Fruit fly (Drosophila melanogaster) whole organism, prepupa: ENCODE measurements around the gene Saysd1.

Experiments
- CG11294 ChIP-seq: fragments of 200-800 bp; sonication (Bioruptor generic); IDR thresholded peaks from 2 replicates; pipeline ENCODE4 v1.3.6; 2022; ENCODE audit warnings: missing biosample characterization, missing genetic modification characterization
- CG1621 ChIP-seq: fragments of 200-800 bp; sonication (Bioruptor generic); optimal IDR thresholded peaks from 3 replicates; lab custom pipeline; 2018; ENCODE audit warnings: missing biosample characterization, mild to moderate bottlenecking, missing genetic modification characterization
- CG34406 ChIP-seq: fragments of 200-800 bp; sonication (Bioruptor generic); optimal IDR thresholded peaks from 3 replicates; lab custom pipeline; 2016; ENCODE audit warnings: missing biosample characterization, missing genetic modification characterization
- CG3919 ChIP-seq: fragments of 200-800 bp; sonication (Bioruptor generic); optimal IDR thresholded peaks from 3 replicates; lab custom pipeline; 2016; ENCODE audit warnings: missing biosample characterization, missing genetic modification characterization
- CG6854 ChIP-seq: fragments of 200-800 bp; sonication (Bioruptor generic); optimal IDR thresholded peaks from 2 replicates; lab custom pipeline; 2017; ENCODE audit warnings: missing biosample characterization, mild to moderate bottlenecking, missing genetic modification characterization
- CG8119 ChIP-seq: fragments of 200-800 bp; sonication (Bioruptor generic); IDR thresholded peaks from 3 replicates; pipeline ENCODE4 v1.3.6; 2022; ENCODE audit warnings: missing biosample characterization, missing genetic modification characterization
- CG8632 ChIP-seq: fragments of 200-800 bp; sonication (Bioruptor generic); optimal IDR thresholded peaks from 3 replicates; lab custom pipeline; 2016; ENCODE audit warnings: missing biosample characterization, missing genetic modification characterization
- CG9139 ChIP-seq: fragments of 200-800 bp; sonication (Bioruptor generic); optimal IDR thresholded peaks from 3 replicates; lab custom pipeline; 2017; ENCODE audit warnings: missing biosample characterization, mild to moderate bottlenecking, missing genetic modification characterization
- Eip78C ChIP-seq: fragments of 200-800 bp; sonication (Bioruptor generic); peaks from one replicate; lab custom pipeline; 2016; ENCODE audit warnings: missing biosample characterization, missing genetic modification characterization
- Ets21C ChIP-seq: fragments of 200-800 bp; sonication (Bioruptor generic); optimal IDR thresholded peaks from 3 replicates; lab custom pipeline; 2016; ENCODE audit warnings: missing biosample characterization, missing genetic modification characterization
- Lpt ChIP-seq: fragments of 200-800 bp; sonication (Bioruptor generic); optimal IDR thresholded peaks from 3 replicates; lab custom pipeline; 2016; ENCODE audit warnings: missing biosample characterization, missing genetic modification characterization
- fkh ChIP-seq: fragments of 200-800 bp; sonication (Bioruptor generic); optimal IDR thresholded peaks from 3 replicates; lab custom pipeline; 2017; ENCODE audit warnings: missing biosample characterization, mild to moderate bottlenecking, missing genetic modification characterization, moderate library complexity
- lz ChIP-seq: fragments of 200-800 bp; sonication (Bioruptor generic); optimal IDR thresholded peaks from 3 replicates; lab custom pipeline; 2016; ENCODE audit warnings: missing biosample characterization, missing genetic modification characterization
- topi ChIP-seq: fragments of 200-800 bp; sonication (Bioruptor generic); optimal IDR thresholded peaks from 3 replicates; lab custom pipeline; 2016; ENCODE audit warnings: missing biosample characterization, missing genetic modification characterization

- no peak for TF ChIP-seq topi (GFP tag; lab: Kevin White, UChicago)
- no peak for TF ChIP-seq lz
- TF ChIP-seq Lpt (GFP tag; lab: Kevin White, UChicago), result no peak
- no peak for TF ChIP-seq fkh (GFP tag; lab: Kevin White, UChicago)
- no peak for TF ChIP-seq CG3919 (GFP tag; lab: Kevin White, UChicago)
- no peak for TF ChIP-seq CG11294 (GFP tag; lab: Robert Waterston, UW)
- no peak for TF ChIP-seq CG6854 (GFP tag; lab: Kevin White, UChicago)
- no peak for TF ChIP-seq Eip78C (GFP tag; lab: Kevin White, UChicago)
- no peak for TF ChIP-seq CG34406 (GFP tag; lab: Kevin White, UChicago)
- no peak for TF ChIP-seq Ets21C (GFP tag; lab: Kevin White, UChicago)
- no peak for TF ChIP-seq CG1621 (tag; lab: Kevin White, UChicago)
- TF ChIP-seq CG8119 (GFP tag; lab: Robert Waterston, UW), result no peak
- no peak for TF ChIP-seq CG8632 (GFP tag; lab: Kevin White, UChicago)
- no peak for TF ChIP-seq CG9139
Observed at dm6 chr3R:25172353-25172752, 42.6 kb downstream of the Saysd1 start.
